Fruit fly (Drosophila melanogaster): ENCODE results near the gene CG8004.

CG8004 gene

dm6 chr3L:19896280-19896891 lies 31.9 kb downstream of the CG8004 start (continued):
- TF ChIP-seq grn (GFP tag; optimal IDR thresholded peaks at IDR 0.05), result peak; percentile 36
- peak; percentile 90 for TF ChIP-seq CG3163 (GFP tag; optimal IDR thresholded peaks at IDR 0.05)
- 0 out of 2 replicates have a peak, but pooled peaks have one; percentile 4 for TF ChIP-seq slbo (GFP tag; IDR thresholded peaks at IDR 0.05)
- TF ChIP-seq odd (GFP tag; optimal IDR thresholded peaks at IDR 0.05), result no peak
- TF ChIP-seq kni (GFP tag; optimal IDR thresholded peaks at IDR 0.05), result peak; percentile 39
- TF ChIP-seq CTCF (GFP tag; optimal IDR thresholded peaks at IDR 0.05), result no peak
- peak; percentile 7 for TF ChIP-seq stwl (tag; optimal IDR thresholded peaks at IDR 0.05)

- TF ChIP-seq Dad (GFP tag; optimal IDR thresholded peaks at IDR 0.05) (no peak), Sox102F (GFP tag; optimal IDR thresholded peaks at IDR 0.05) (no peak), CG11504 (tag; optimal IDR thresholded peaks at IDR 0.05) (no peak), CG4360 (GFP tag; IDR thresholded peaks at IDR 0.05) (peak; percentile 99), nau (GFP tag; optimal IDR thresholded peaks at IDR 0.05) (no peak), oc (tag; optimal IDR thresholded peaks at IDR 0.05) (no peak), CG3838 (GFP tag; optimal IDR thresholded peaks at IDR 0.05) (no peak), slp2 (GFP tag; optimal IDR thresholded peaks at IDR 0.05) (no peak), CG4282 (GFP tag; optimal IDR thresholded peaks at IDR 0.05) (no peak), CG12071 (GFP tag; optimal IDR thresholded peaks at IDR 0.05) (no peak), ro (GFP tag; IDR thresholded peaks at IDR 0.05) (no peak), CG11560 (tag; IDR thresholded peaks at IDR 0.05) (no peak), ara (GFP tag; IDR thresholded peaks at IDR 0.05) (0 out of 2 replicates have a peak, but pooled peaks have one; percentile 35), tgo (GFP tag; IDR thresholded peaks at IDR 0.05) (no peak), eyg (GFP tag; optimal IDR thresholded peaks at IDR 0.05) (no peak), CG3995 (GFP tag; optimal IDR thresholded peaks at IDR 0.05) (peak; percentile 63), CG4328 (GFP tag; optimal IDR thresholded peaks at IDR 0.05) (no peak), HmgD (GFP tag; optimal IDR thresholded peaks at IDR 0.05) (no peak), Hr78 (GFP tag; optimal IDR thresholded peaks at IDR 0.05) (peak in 1 of 2 experiments; percentile 92), aop (GFP tag; IDR thresholded peaks at IDR 0.05) (no peak), YL-1 (GFP tag; optimal IDR thresholded peaks at IDR 0.05) (peak; percentile 20), nom (GFP tag; optimal IDR thresholded peaks at IDR 0.05) (peak; percentile 47), stwl (tag; optimal IDR thresholded peaks at IDR 0.05) (no peak), zf30C (GFP tag; optimal IDR thresholded peaks at IDR 0.05) (no peak), z (GFP tag; IDR thresholded peaks at IDR 0.05) (no peak), H2.0 (GFP tag; IDR thresholded peaks at IDR 0.05) (no peak), ash1 (GFP tag; optimal IDR thresholded peaks at IDR 0.05) (peak; percentile 1), insv (GFP tag; optimal IDR thresholded peaks at IDR 0.05) (peak in 1 of 2 experiments; percentile 5), Bgb (GFP tag; IDR thresholded peaks at IDR 0.05; ENCODE audit: partially characterized antibody) (peak; percentile 33; the same call in 1 of the 2 replicates), CrebB (tag; optimal IDR thresholded peaks at IDR 0.05) (no peak), HLH4C (GFP tag; IDR thresholded peaks at IDR 0.05; ENCODE audit: partially characterized antibody) (peak; percentile 42; the same call in 1 of the 3 replicates), CG15269 (tag; optimal IDR thresholded peaks at IDR 0.05) (no peak), Atf6 (GFP tag; IDR thresholded peaks at IDR 0.05) (no peak), CG9932 (GFP tag; IDR thresholded peaks at IDR 0.05) (no peak), CG10543 (GFP tag; optimal IDR thresholded peaks at IDR 0.05) (peak; percentile 36), CG2202 (tag; optimal IDR thresholded peaks at IDR 0.05) (no peak), C15 (GFP tag; IDR thresholded peaks at IDR 0.05) (no peak), gsb (GFP tag; IDR thresholded peaks at IDR 0.05) (no peak), hb (GFP tag; IDR thresholded peaks at IDR 0.05; ENCODE audit: partially characterized antibody) (no peak), sna (GFP tag; IDR thresholded peaks at IDR 0.05; ENCODE audit: partially characterized antibody) (0 out of 2 replicates have a peak, but pooled peaks have one; percentile 16), MBD-R2 (GFP tag; IDR thresholded peaks at IDR 0.05) (0 out of 2 replicates have a peak, but pooled peaks have one; percentile 23), Rfx (GFP tag; IDR thresholded peaks at IDR 0.05) (peak; percentile 18; the same call in 1 of the 2 replicates), Kr (GFP tag; optimal IDR thresholded peaks at IDR 0.05) (no peak)
Measured at dm6 chr3L:19895556-19895995, 32.7 kb downstream of the CG8004 start.
